Fruit fly (Drosophila melanogaster): ENCODE data around the gene CG4238.

- TF ChIP-seq ovo (GFP tag; optimal IDR thresholded peaks at IDR 0.05) (no peak), CG12768 (GFP tag; optimal IDR thresholded peaks at IDR 0.05) (no peak), CG33017 (tag; optimal IDR thresholded peaks at IDR 0.05) (no peak), CG7101 (tag; optimal IDR thresholded peaks at IDR 0.05) (peak; percentile 40), bab1 (GFP tag; optimal IDR thresholded peaks at IDR 0.05) (peak; percentile 7), toe (GFP tag; optimal IDR thresholded peaks at IDR 0.05) (peak; percentile 41), kay (GFP tag; ENCODE audit: borderline replicate concordance) (peak; percentile 92), CG14711 (tag; optimal IDR thresholded peaks at IDR 0.05) (peak; percentile 30), CG5204 (GFP tag; optimal IDR thresholded peaks at IDR 0.05) (no peak), tj (GFP tag; optimal IDR thresholded peaks at IDR 0.05) (peak; percentile 98), Clk (GFP tag; optimal IDR thresholded peaks at IDR 0.05) (peak; percentile 21)
Measured at dm6 chr2L:1986343-1987280, 23.0 kb upstream of the CG4238 start.
